Worm (Caenorhabditis elegans) whole organism, midembryonic: ENCODE data around the gene str-44.

Experiments
- T22C8.4 ChIP-seq: fragments of 200-800 bp; sonication (Bioruptor generic); IDR thresholded peaks from 2 replicates; pipeline ENCODE4 v1.3.6; 2022; ENCODE audit warnings: missing genetic modification characterization, missing compliant biosample characterization
- cog-1 ChIP-seq: sonication (generic microtip); optimal IDR thresholded peaks from 2 replicates; lab custom pipeline; 2016; ENCODE audit warnings: missing genetic modification characterization, missing compliant biosample characterization
- flt-1 ChIP-seq: fragments of 200-800 bp; sonication (Bioruptor generic); IDR thresholded peaks from 2 replicates; pipeline ENCODE4 v1.3.6; 2022; ENCODE audit warnings: missing genetic modification characterization, missing compliant biosample characterization
- klf-2 ChIP-seq: fragments of 200-800 bp; sonication (Bioruptor generic); conservative IDR thresholded peaks from 2 replicates; pipeline ENCODE4 v1.3.6; 2022; ENCODE audit warnings: missing genetic modification reagents, missing genetic modification characterization, missing compliant biosample characterization
- med-1 ChIP-seq: sonication (generic microtip); optimal IDR thresholded peaks from 2 replicates; lab custom pipeline; 2017; ENCODE audit warnings: missing genetic modification characterization, mild to moderate bottlenecking, missing compliant biosample characterization, antibody characterized with exemption, missing genetic modification reagents; ENCODE audit not compliant: insufficient read depth
- ref-1 ChIP-seq: fragments of 200-800 bp; sonication (Bioruptor generic); conservative IDR thresholded peaks from 2 replicates; pipeline ENCODE4 v1.3.6; 2022; ENCODE audit warnings: missing genetic modification reagents, missing genetic modification characterization, missing compliant biosample characterization
- tab-1 ChIP-seq: fragments of 200-800 bp; sonication (Bioruptor generic); IDR thresholded peaks from 2 replicates; pipeline ENCODE4 v1.3.6; 2022; ENCODE audit warnings: missing genetic modification characterization, missing compliant biosample characterization
- ztf-23 ChIP-seq: fragments of 200-800 bp; sonication (Bioruptor generic); IDR thresholded peaks from 2 replicates; pipeline ENCODE4 v1.3.6; 2022; ENCODE audit warnings: missing genetic modification reagents, missing genetic modification characterization, missing compliant biosample characterization
- ztf-29 ChIP-seq: fragments of 200-800 bp; sonication (Bioruptor generic); IDR thresholded peaks from 2 replicates; pipeline ENCODE4 v1.3.6; 2022; ENCODE audit warnings: missing genetic modification reagents, missing genetic modification characterization, missing compliant biosample characterization

The str-44 gene

DNA sequence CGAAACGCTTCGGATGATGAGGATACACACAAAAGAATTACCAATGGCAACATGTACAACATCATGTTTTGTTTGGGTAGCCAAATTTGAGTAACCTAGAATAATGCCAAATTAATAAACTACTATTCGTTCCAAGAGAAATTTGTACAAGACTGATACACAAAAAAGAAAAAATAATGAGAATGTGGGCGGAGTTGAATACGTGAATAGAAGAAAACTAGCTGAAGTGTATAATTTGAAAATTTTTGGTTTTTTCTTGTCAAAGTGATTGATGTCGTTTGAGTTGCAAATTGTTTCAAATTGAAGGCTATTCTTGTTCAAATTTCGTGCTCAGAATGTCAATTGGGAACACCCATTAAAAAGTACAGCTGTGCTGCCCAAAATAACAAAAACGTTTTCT lies 14.8 kb downstream of the str-44 start, which contains the start of gene R13A1.5:
TSS of gene R13A1.5 (minus strand) at position 101 of the 400 bp plus-strand sequence.
- TF ChIP-seq med-1 (GFP tag; lab: Kevin White, UChicago) (no peak), T22C8.4 (GFP tag; lab: Robert Waterston, UW) (no peak), ztf-23 (GFP tag; lab: Robert Waterston, UW) (no peak), ref-1 (GFP tag; lab: Robert Waterston, UW) (no peak), flt-1 (no peak), cog-1 (tag; lab: Kevin White, UChicago) (no peak), tab-1 (GFP tag; lab: Robert Waterston, UW) (no peak), ztf-29 (GFP tag; lab: Robert Waterston, UW) (no peak), klf-2 (GFP tag; lab: Robert Waterston, UW) (no peak)

DNA sequence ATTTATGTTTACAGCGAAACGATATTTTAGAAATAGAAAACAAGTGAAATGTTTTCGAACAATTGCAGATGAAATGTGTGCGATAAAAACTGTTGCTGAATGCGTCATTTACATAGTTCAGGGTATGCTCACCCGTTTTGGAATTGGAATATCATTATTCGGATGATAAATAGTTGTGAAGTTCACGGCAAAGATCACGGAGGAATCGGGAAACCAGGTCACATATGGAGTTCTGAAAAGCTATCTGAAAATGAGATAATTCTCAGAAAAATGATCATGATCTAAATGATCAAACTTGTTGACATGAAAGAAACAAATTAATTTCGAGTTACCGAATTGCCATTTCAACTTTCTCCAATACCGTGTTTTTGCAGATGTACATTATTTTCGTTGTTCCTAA lies 18.7 kb downstream of the str-44 start, which contains the start of gene best-16:
TSS of gene best-16 (minus strand) at position 101 of the 400 bp plus-strand sequence.
- TF ChIP-seq flt-1 (no peak), cog-1 (tag; lab: Kevin White, UChicago) (no peak), ztf-29 (GFP tag; lab: Robert Waterston, UW) (no peak), med-1 (GFP tag; lab: Kevin White, UChicago) (no peak), T22C8.4 (GFP tag; lab: Robert Waterston, UW) (no peak), klf-2 (GFP tag; lab: Robert Waterston, UW) (no peak), tab-1 (GFP tag; lab: Robert Waterston, UW) (no peak), ztf-23 (GFP tag; lab: Robert Waterston, UW) (no peak), ref-1 (GFP tag; lab: Robert Waterston, UW) (no peak)

DNA sequence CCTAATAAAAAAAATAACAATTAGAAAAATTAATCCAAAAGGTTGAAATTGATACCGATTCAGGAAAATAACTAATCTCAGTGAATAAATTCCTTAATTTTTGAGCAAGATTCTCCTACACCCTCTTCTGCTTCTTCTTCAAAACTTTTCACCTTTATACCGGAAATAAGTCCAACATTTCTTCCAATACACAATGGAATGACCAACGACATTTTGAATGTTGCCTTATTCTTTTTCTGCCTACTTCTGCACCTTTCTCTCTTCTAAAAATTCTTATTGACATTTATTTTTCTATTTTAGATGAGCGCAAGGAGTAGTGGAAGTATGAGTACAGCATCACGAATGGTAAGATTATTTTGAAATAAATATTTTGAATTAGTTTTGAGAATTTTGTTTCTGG lies 19.9 kb downstream of the str-44 start, which contains the start of gene unc-8:
TSS of gene unc-8 (plus strand) at position 301 of the 400 bp plus-strand sequence.
- TF ChIP-seq klf-2 (GFP tag; lab: Robert Waterston, UW): no peak
- no peak for TF ChIP-seq med-1 (GFP tag; lab: Kevin White, UChicago)
- TF ChIP-seq cog-1 (tag; lab: Kevin White, UChicago): no peak
- no peak for TF ChIP-seq tab-1 (GFP tag; lab: Robert Waterston, UW)
- TF ChIP-seq T22C8.4 (GFP tag; lab: Robert Waterston, UW): no peak
- no peak for TF ChIP-seq ztf-23 (GFP tag; lab: Robert Waterston, UW)
- TF ChIP-seq flt-1: no peak
- TF ChIP-seq ref-1 (GFP tag; lab: Robert Waterston, UW): no peak
- TF ChIP-seq ztf-29 (GFP tag; lab: Robert Waterston, UW): no peak

DNA sequence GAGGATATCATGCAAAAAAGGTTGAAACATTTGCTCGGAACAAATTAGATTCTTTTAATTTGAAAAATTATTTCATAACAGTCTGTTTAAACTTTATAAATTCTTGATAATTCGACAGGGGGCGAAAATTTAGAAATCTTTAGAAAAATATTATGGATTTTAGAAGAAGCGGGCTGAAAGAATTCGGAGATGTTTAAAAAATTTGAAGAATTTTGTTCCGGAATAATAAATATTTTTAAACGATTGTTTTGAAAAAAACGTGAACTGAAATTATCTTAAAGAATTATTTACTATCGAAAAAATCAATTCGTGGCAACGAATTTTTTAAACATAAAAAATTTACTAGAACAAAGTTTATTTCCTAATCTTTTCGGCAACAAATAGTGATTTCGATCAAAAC lies 26.7 kb downstream of the str-44 start, which contains the start of gene R13A1.3:
TSS of gene R13A1.3 (plus strand) at position 301 of the 400 bp plus-strand sequence.
- TF ChIP-seq klf-2 (GFP tag; lab: Robert Waterston, UW): no peak
- no peak for TF ChIP-seq tab-1 (GFP tag; lab: Robert Waterston, UW)
- TF ChIP-seq ref-1 (GFP tag; lab: Robert Waterston, UW): no peak
- no peak for TF ChIP-seq flt-1
- no peak for TF ChIP-seq cog-1 (tag; lab: Kevin White, UChicago)
- no peak for TF ChIP-seq med-1 (GFP tag; lab: Kevin White, UChicago)
- TF ChIP-seq ztf-29 (GFP tag; lab: Robert Waterston, UW): no peak
- no peak for TF ChIP-seq ztf-23 (GFP tag; lab: Robert Waterston, UW)
- no peak for TF ChIP-seq T22C8.4 (GFP tag; lab: Robert Waterston, UW)

DNA sequence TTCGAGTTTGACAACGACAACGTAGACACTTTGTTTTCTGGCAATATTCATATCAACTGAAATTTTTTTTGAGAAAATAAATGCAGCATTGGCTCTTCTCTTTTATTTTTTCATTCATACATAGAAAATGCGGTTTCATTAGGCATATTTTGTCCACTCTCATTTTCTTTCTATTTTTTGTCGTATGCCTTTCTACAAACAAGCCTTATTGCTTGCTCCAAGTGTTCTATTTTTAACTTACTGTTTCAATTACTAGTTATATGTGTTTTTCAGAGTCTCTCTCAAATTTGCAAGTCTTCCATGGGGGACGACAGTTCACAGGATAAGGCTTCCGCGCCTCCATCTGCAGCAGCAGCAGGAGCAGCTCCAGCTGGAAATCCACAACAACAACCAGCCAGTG lies 29.0 kb downstream of the str-44 start, which contains the start of gene kcc-1:
TSS of gene kcc-1 (plus strand) at position 301 of the 400 bp plus-strand sequence.
- TF ChIP-seq cog-1 (tag; lab: Kevin White, UChicago) (no peak), flt-1 (no peak), ztf-23 (GFP tag; lab: Robert Waterston, UW) (no peak), klf-2 (GFP tag; lab: Robert Waterston, UW) (no peak), ztf-29 (GFP tag; lab: Robert Waterston, UW) (no peak), T22C8.4 (GFP tag; lab: Robert Waterston, UW) (no peak)

DNA sequence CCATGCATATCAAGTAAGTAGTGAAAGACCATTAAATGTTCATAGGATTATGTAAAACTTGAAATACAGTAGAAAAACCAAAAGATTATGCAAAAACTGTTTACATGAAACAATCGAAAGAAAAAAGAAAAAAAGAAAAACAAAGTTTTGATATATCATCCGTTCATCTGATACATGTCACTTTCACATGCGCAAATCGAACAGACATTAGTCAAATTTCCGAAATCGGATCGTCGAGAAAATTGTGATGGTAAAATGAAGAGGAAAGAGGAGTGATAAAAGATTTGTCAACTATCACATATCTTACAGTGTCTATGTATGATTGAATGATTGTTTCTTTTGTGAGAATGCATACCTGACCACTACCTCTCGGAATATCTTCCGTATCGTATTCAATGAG lies 32.0 kb downstream of the str-44 start:
- no peak for TF ChIP-seq ztf-29 (GFP tag; lab: Robert Waterston, UW)
- TF ChIP-seq cog-1 (tag; lab: Kevin White, UChicago): no peak
- no peak for TF ChIP-seq flt-1
- TF ChIP-seq med-1 (GFP tag; lab: Kevin White, UChicago): no peak

DNA sequence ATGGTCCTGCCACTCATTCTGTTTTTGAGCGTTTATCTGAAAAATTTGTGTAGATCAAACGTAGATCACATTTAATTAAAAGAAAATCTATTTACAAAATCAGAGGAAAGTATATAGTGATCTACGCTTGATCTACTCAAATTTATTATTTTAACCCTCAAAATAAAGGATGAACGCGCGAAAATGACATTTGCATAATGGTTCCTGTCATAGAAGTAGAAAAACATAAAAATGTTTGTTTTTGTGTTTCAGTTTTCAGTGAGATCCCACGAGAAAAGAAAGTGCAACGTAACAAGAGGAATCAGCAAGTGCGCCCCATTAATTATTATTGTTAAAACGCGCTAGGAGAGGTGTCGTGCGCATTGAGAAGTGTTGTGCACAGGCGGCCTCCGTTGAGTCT lies 34.3 kb downstream of the str-44 start:
- TF ChIP-seq cog-1 (tag; lab: Kevin White, UChicago): no peak
- no peak for TF ChIP-seq T22C8.4 (GFP tag; lab: Robert Waterston, UW)
- no peak for TF ChIP-seq ztf-29 (GFP tag; lab: Robert Waterston, UW)
- TF ChIP-seq ztf-23 (GFP tag; lab: Robert Waterston, UW): no peak
- TF ChIP-seq klf-2 (GFP tag; lab: Robert Waterston, UW): no peak
- TF ChIP-seq ref-1 (GFP tag; lab: Robert Waterston, UW): no peak
- no peak for TF ChIP-seq med-1 (GFP tag; lab: Kevin White, UChicago)
- no peak for TF ChIP-seq flt-1
- TF ChIP-seq tab-1 (GFP tag; lab: Robert Waterston, UW): no peak

DNA sequence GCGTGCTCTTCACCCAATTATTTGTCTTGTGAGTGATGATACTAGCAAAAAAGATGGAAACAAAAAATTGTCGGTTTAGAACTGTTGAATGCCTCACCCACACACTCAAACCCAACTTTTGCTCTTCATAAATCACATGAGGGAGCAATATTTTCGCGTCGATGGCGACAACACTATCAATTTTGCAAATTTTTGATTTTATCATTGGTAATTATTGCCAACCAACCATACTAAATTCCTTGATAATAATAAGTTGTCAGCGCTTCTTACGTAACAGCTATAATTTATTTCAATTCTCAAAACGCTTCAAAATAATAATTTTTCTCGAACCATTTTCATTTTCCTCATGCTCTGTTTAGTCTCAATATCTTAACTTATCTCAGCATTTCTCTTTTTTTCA lies 35.8 kb downstream of the str-44 start:
- TF ChIP-seq ref-1 (GFP tag; lab: Robert Waterston, UW): no peak
- no peak for TF ChIP-seq flt-1
- no peak for TF ChIP-seq ztf-23 (GFP tag; lab: Robert Waterston, UW)
- no peak for TF ChIP-seq T22C8.4 (GFP tag; lab: Robert Waterston, UW)
- TF ChIP-seq med-1 (GFP tag; lab: Kevin White, UChicago): no peak
- TF ChIP-seq cog-1 (tag; lab: Kevin White, UChicago): no peak
- no peak for TF ChIP-seq tab-1 (GFP tag; lab: Robert Waterston, UW)
- TF ChIP-seq klf-2 (GFP tag; lab: Robert Waterston, UW): no peak
- TF ChIP-seq ztf-29 (GFP tag; lab: Robert Waterston, UW): no peak

DNA sequence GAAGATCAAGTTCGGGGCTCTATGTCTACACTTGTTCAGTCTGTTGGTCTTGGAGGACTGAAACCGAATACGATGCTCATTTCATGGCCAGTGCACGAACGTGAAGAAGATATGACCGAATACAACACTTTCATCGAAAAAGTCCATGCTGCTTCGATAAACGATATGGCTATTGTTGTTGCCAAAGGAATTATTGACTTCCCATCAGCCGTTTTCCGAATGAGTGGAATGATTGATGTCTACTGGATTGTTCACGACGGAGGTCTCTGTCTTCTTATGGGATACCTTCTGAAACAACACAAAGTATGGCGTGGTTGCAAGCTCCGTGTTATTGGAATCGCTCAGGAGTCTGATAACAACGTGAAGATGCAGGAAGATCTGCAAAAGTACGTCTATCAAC lies 39.2 kb downstream of the str-44 start:
- no peak for TF ChIP-seq ref-1 (GFP tag; lab: Robert Waterston, UW)
- TF ChIP-seq ztf-23 (GFP tag; lab: Robert Waterston, UW): no peak
- TF ChIP-seq klf-2 (GFP tag; lab: Robert Waterston, UW): no peak
